Worm (Caenorhabditis elegans) whole organism, young adult: Measurements from ENCODE around the gene grl-27.

Experiments
- B0019.2 ChIP-seq: fragments of 200-800 bp; sonication (Bioruptor generic); conservative IDR thresholded peaks from 2 replicates; pipeline ENCODE4 v1.3.6; 2022; ENCODE audit warnings: missing genetic modification reagents, missing genetic modification characterization, missing compliant biosample characterization
- Y53G8AR.9 ChIP-seq: fragments of 200-800 bp; sonication (Bioruptor generic); conservative IDR thresholded peaks from 2 replicates; pipeline ENCODE4 v1.3.6; 2022; ENCODE audit warnings: missing genetic modification reagents, missing genetic modification characterization, missing compliant biosample characterization
- attf-6 ChIP-seq: fragments of 200-800 bp; sonication (Bioruptor generic); IDR thresholded peaks from 2 replicates; pipeline ENCODE4 v1.3.6; 2022; ENCODE audit warnings: missing genetic modification reagents, missing genetic modification characterization, missing compliant biosample characterization
- ceh-40 ChIP-seq: fragments of 200-800 bp; sonication (Bioruptor generic); IDR thresholded peaks from 2 replicates; pipeline ENCODE4 v1.3.6; 2022; ENCODE audit warnings: missing genetic modification characterization, missing compliant biosample characterization
- chd-7 ChIP-seq: sonication (generic microtip); optimal IDR thresholded peaks from 2 replicates; lab custom pipeline; 2016; ENCODE audit warnings: mild to moderate bottlenecking, missing genetic modification characterization, moderate library complexity, missing compliant biosample characterization
- ets-4 ChIP-seq: fragments of 200-800 bp; sonication (Bioruptor generic); optimal IDR thresholded peaks from 2 replicates; lab custom pipeline; 2018; ENCODE audit warnings: mild to moderate bottlenecking, missing genetic modification characterization, missing compliant biosample characterization
- hmg-20 ChIP-seq: fragments of 200-800 bp; sonication (Bioruptor generic); IDR thresholded peaks from 2 replicates; pipeline ENCODE4 v1.3.6; 2022; ENCODE audit warnings: missing genetic modification reagents, missing genetic modification characterization, missing compliant biosample characterization
- lag-1 ChIP-seq: fragments of 200-800 bp; sonication (Bioruptor generic); IDR thresholded peaks from 2 replicates; pipeline ENCODE4 v1.3.6; 2022; ENCODE audit warnings: missing genetic modification reagents, missing genetic modification characterization, missing compliant biosample characterization
- unc-130 ChIP-seq: sonication (generic microtip); optimal IDR thresholded peaks from 2 replicates; lab custom pipeline; 2016; ENCODE audit warnings: missing genetic modification reagents, missing genetic modification characterization, missing compliant biosample characterization
- ztf-18 ChIP-seq: sonication (generic microtip); optimal IDR thresholded peaks from 2 replicates; lab custom pipeline; 2016; ENCODE audit warnings: missing genotype, mild to moderate bottlenecking, missing genetic modification characterization, missing compliant biosample characterization
- ztf-3 ChIP-seq: fragments of 200-800 bp; sonication (Bioruptor generic); optimal IDR thresholded peaks from 2 replicates; lab custom pipeline; 2018; ENCODE audit warnings: mild to moderate bottlenecking, missing genetic modification characterization, missing compliant biosample characterization

DNA sequence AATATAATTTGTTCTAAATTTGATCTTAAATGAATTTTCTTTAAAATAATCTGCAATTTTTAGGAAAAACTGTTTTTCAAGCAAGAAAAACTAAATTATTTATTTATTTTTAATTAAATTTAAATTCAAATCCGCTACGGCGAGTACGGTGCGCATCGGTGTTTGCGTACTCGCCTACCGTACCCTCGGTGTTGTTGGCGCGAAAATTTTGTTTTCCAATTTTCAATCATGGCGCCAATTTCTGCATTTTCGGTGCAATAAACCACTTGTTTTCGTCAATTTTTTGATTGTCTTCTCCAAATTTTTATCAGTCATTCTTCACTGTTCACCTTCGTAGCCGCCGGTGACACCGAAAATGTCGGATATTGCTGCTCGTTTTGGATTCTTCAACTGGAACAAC, 3.2 kb upstream of the grl-27 start, which contains the start of gene pygl-1:
- no peak for TF ChIP-seq ets-4 (GFP tag; lab: Kevin White, UChicago)
- TF ChIP-seq ztf-3, result no peak
- no peak for TF ChIP-seq ceh-40 (GFP tag; lab: Robert Waterston, UW)
- no peak for TF ChIP-seq lag-1 (GFP tag; lab: Robert Waterston, UW)
- TF ChIP-seq chd-7 (tag; lab: Kevin White, UChicago), result no peak
- peak; percentile 95 for TF ChIP-seq unc-130 (GFP tag; lab: Kevin White, UChicago)
- TF ChIP-seq B0019.2, result peak; percentile 96
- TF ChIP-seq attf-6, result peak; percentile 81
- TF ChIP-seq ztf-18 (tag; lab: Kevin White, UChicago), result no peak
- no peak for TF ChIP-seq hmg-20
- peak; percentile 64 for TF ChIP-seq Y53G8AR.9 (GFP tag; lab: Robert Waterston, UW)
